Worm (Caenorhabditis elegans): ENCODE data around the gene glb-5.

glb-5 gene

DNA sequence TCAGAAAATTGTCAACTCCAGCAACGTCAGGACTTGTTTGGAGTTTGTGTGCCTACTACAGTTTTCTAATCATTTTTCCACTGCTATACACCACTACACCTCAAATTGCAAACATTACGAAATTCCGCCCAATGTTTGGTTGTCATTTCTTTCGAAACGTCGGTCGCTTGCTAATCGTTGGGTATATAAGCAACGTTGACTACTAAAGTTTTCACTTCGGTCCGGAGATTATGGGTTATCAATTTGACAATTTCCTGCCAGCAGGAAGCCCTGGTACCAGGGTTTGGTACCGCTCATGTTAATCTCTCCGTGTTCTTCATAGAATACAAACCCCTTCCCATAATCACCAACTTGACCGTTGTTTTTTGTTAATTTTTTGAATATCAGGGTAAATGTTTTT is 17.3 kb downstream of the glb-5 start (continued):
- TF ChIP-seq sma-9 (GFP tag; optimal IDR thresholded peaks at IDR 0.05) (peak; percentile 41), sma-9 (tag; optimal IDR thresholded peaks at IDR 0.05) (no peak), skn-1 (tag; optimal IDR thresholded peaks at IDR 0.05) (peak; percentile 13), nhr-237 (tag; optimal IDR thresholded peaks at IDR 0.05) (no peak), lsy-2 (tag; optimal IDR thresholded peaks at IDR 0.05) (peak; percentile 33 to 37), zag-1 (tag; optimal IDR thresholded peaks at IDR 0.05) (no peak), peb-1 (tag; optimal IDR thresholded peaks at IDR 0.05) (no peak), ZK546.5 (tag; optimal IDR thresholded peaks at IDR 0.05) (no peak)

DNA sequence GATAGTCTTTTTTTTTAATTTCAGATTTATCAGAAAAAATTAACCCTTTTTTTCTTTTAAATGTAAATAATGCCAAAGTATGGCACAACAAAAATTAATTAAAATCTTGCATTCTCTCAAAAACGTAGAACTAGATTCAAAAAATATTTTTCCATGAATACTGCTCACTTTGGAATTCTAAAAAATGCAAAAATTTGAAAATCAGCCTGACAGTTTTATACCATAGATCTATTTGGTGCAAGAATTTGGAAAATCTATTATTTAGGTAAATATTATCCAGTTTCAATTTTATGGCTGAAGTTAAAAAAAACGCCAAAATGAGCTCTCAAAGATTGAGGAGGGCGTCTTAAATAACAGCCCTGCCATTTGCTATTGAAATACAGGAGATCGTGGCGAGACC is 21.0 kb downstream of the glb-5 start:
- no peak for TF ChIP-seq alr-1 (tag; optimal IDR thresholded peaks at IDR 0.05)
- TF ChIP-seq mab-5 (tag; optimal IDR thresholded peaks at IDR 0.05), result no peak
- TF ChIP-seq ztf-11 (tag; optimal IDR thresholded peaks at IDR 0.05), result no peak
- TF ChIP-seq unc-39 (tag; optimal IDR thresholded peaks at IDR 0.05), result no peak
- TF ChIP-seq ceh-82 (tag; optimal IDR thresholded peaks at IDR 0.05), result no peak
- TF ChIP-seq dmd-4 (tag; optimal IDR thresholded peaks at IDR 0.05), result no peak
- TF ChIP-seq lin-13 (GFP tag; optimal IDR thresholded peaks at IDR 0.05), result no peak
- no peak for TF ChIP-seq gmeb-1 (tag; optimal IDR thresholded peaks at IDR 0.05)
- no peak for TF ChIP-seq nhr-12 (tag; optimal IDR thresholded peaks at IDR 0.05)
- no peak for TF ChIP-seq snpc-4 (tag; optimal IDR thresholded peaks at IDR 0.05)
- no peak for TF ChIP-seq nhr-77 (tag; optimal IDR thresholded peaks at IDR 0.05)
- no peak for TF ChIP-seq Y55F3AM.14 (GFP tag; optimal IDR thresholded peaks at IDR 0.05)
- no peak for TF ChIP-seq unc-62 (GFP tag; optimal IDR thresholded peaks at IDR 0.05)

DNA sequence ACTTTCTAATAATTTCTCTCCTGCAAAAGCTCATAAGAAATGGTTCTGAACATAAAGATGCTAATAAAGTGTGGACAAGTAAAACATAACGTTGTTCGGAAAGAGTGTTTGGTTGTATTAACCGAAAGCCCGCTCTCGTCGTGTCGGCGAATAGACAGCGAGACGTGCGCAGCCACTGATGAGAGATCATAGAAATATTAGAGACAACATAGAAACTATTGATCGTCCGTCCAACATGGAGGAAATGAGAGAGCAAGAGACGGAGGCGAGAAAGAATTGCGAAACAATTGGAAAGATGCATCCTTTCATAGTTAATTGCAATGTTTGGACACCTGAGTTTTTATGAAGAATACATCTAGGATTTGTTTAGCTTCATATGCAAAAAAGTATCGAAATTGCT is 21.8 kb downstream of the glb-5 start:
- TF ChIP-seq sma-9 (GFP tag; optimal IDR thresholded peaks at IDR 0.05) (peak; percentile 65), sma-9 (tag; optimal IDR thresholded peaks at IDR 0.05) (no peak), nhr-25 (tag; optimal IDR thresholded peaks at IDR 0.05) (peak; percentile 10), nhr-6 (tag; optimal IDR thresholded peaks at IDR 0.05) (no peak), lsy-2 (tag; optimal IDR thresholded peaks at IDR 0.05) (peak; percentile 61 to 84), ama-1 (optimal IDR thresholded peaks at IDR 0.05) (peak; percentile 34), snpc-4 (tag; optimal IDR thresholded peaks at IDR 0.05) (peak; percentile 44), zag-1 (tag; optimal IDR thresholded peaks at IDR 0.05) (peak; percentile 58), ztf-4 (tag; optimal IDR thresholded peaks at IDR 0.05) (no peak), sma-3 (GFP tag; optimal IDR thresholded peaks at IDR 0.05) (no peak), Y55F3AM.14 (GFP tag; optimal IDR thresholded peaks at IDR 0.05) (no peak), unc-55 (GFP tag; optimal IDR thresholded peaks at IDR 0.05) (peak; percentile 80), nhr-11 (tag; optimal IDR thresholded peaks at IDR 0.05) (no peak), ceh-82 (tag; optimal IDR thresholded peaks at IDR 0.05) (no peak), unc-39 (tag; optimal IDR thresholded peaks at IDR 0.05) (no peak), mab-5 (tag; optimal IDR thresholded peaks at IDR 0.05) (peak; percentile 32), nhr-129 (tag; optimal IDR thresholded peaks at IDR 0.05) (peak; percentile 86), nhr-10 (tag; optimal IDR thresholded peaks at IDR 0.05) (no peak), lin-13 (GFP tag; optimal IDR thresholded peaks at IDR 0.05) (no peak), crh-2 (tag; optimal IDR thresholded peaks at IDR 0.05) (peak; percentile 79), sem-4 (tag; optimal IDR thresholded peaks at IDR 0.05) (peak; percentile 26), lin-39 (tag; optimal IDR thresholded peaks at IDR 0.05) (no peak), nhr-21 (tag; optimal IDR thresholded peaks at IDR 0.05) (no peak), ztf-1 (GFP tag; conservative IDR thresholded peaks at IDR 0.05) (no peak), alr-1 (tag; optimal IDR thresholded peaks at IDR 0.05) (no peak), F13H6.1 (tag; optimal IDR thresholded peaks at IDR 0.05) (peak; percentile 57), C34F6.9 (tag; optimal IDR thresholded peaks at IDR 0.05) (peak; percentile 87), elt-3 (tag; optimal IDR thresholded peaks at IDR 0.05) (no peak), fos-1 (tag; optimal IDR thresholded peaks at IDR 0.05) (peak; percentile 61)

DNA sequence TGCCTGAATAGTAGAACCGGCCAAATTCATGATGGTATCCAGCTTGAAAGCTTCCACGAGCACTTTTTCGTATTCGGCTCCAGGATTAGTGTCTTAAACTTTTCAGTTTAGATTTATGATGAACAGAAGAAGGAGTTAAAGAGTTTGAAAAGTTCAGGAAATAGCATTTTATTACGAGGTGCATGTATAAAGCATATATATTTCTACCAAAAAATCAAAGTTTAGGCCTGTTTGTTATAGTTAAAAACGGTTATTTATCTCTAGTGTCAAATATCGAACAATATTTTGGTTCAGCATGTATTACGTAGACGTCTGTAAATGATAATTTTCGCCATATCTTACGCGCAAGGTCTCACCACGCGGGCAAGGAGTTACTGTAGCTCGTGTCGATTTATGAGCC is 22.6 kb downstream of the glb-5 start, which contains the start of gene klc-2:
klc-2 (minus strand) TSS at position 101 of the 400 bp plus-strand sequence.
- no peak for TF ChIP-seq aly-2 (tag; optimal IDR thresholded peaks at IDR 0.05)
- no peak for TF ChIP-seq ama-1 (optimal IDR thresholded peaks at IDR 0.05)
- no peak for TF ChIP-seq unc-39 (tag; optimal IDR thresholded peaks at IDR 0.05)
- TF ChIP-seq mbf-1 (tag; optimal IDR thresholded peaks at IDR 0.05), result no peak
- no peak for TF ChIP-seq peb-1 (tag; optimal IDR thresholded peaks at IDR 0.05)
- TF ChIP-seq ztf-11 (tag; optimal IDR thresholded peaks at IDR 0.05), result no peak
- TF ChIP-seq ztf-4 (tag; optimal IDR thresholded peaks at IDR 0.05), result no peak

Data from whole organism, L2 larva.